Fruit fly (Drosophila melanogaster) whole organism, embryonic: Measurements from ENCODE around the gene stnB.

Source experiments
- B-H2 ChIP-seq: fragments of 200-800 bp; sonication (Bioruptor generic); optimal IDR thresholded peaks from 2 replicates; lab custom pipeline; 2018; ENCODE audit warnings: missing biosample characterization, mild to moderate bottlenecking, missing genetic modification characterization
- CG12391 ChIP-seq: fragments of 200-800 bp; sonication (Bioruptor generic); optimal IDR thresholded peaks from 3 replicates; lab custom pipeline; 2018; ENCODE audit warnings: missing biosample characterization, mild to moderate bottlenecking, missing genetic modification characterization, moderate library complexity
- CG14050 ChIP-seq: fragments of 200-800 bp; sonication (Bioruptor generic); IDR thresholded peaks from 3 replicates; pipeline ENCODE4 v1.3.6; 2022; ENCODE audit warnings: missing biosample characterization, missing genetic modification characterization
- CG17568 ChIP-seq: fragments of 200-800 bp; sonication (Bioruptor generic); optimal IDR thresholded peaks from 2 replicates; lab custom pipeline; 2018; ENCODE audit warnings: missing biosample characterization, mild to moderate bottlenecking, missing genetic modification characterization, moderate library complexity
- CG18262 ChIP-seq: fragments of 200-800 bp; optimal IDR thresholded peaks from 3 replicates; lab custom pipeline; 2019; ENCODE audit warnings: missing biosample characterization, mild to moderate bottlenecking, missing genetic modification characterization, moderate library complexity
- CG2199 ChIP-seq: fragments of 200-800 bp; sonication (Bioruptor generic); IDR thresholded peaks from 3 replicates; pipeline ENCODE4 v1.3.6; 2022; ENCODE audit warnings: missing biosample characterization, missing genetic modification characterization
- CG2678 ChIP-seq: fragments of 200-800 bp; sonication (Bioruptor generic); optimal IDR thresholded peaks from 3 replicates; lab custom pipeline; 2019; ENCODE audit warnings: missing biosample characterization, mild to moderate bottlenecking, missing genetic modification characterization, moderate library complexity
- CG32532 ChIP-seq: fragments of 200-800 bp; sonication (Bioruptor generic); IDR thresholded peaks from 2 replicates; pipeline ENCODE4 v1.3.6; 2022; ENCODE audit warnings: missing biosample characterization, missing genetic modification characterization
- CG32772 ChIP-seq: fragments of 200-800 bp; sonication (Bioruptor generic); IDR thresholded peaks from 2 replicates; pipeline ENCODE4 v1.3.6; 2022; ENCODE audit warnings: missing biosample characterization, missing genetic modification characterization
- CG6683 ChIP-seq: fragments of 200-800 bp; sonication (Bioruptor generic); optimal IDR thresholded peaks from 2 replicates; lab custom pipeline; 2017; ENCODE audit warnings: missing biosample characterization, mild to moderate bottlenecking, missing genetic modification characterization, missing genetic modification reagents
- CG6791 ChIP-seq: fragments of 200-800 bp; sonication (Bioruptor generic); IDR thresholded peaks from 3 replicates; pipeline ENCODE4 v1.3.6; 2022; ENCODE audit warnings: missing biosample characterization, missing genetic modification characterization; ENCODE audit not compliant: partially characterized antibody
- CG7357 ChIP-seq: fragments of 200-800 bp; sonication (Bioruptor generic); IDR thresholded peaks from 3 replicates; pipeline ENCODE4 v1.3.6; 2022; ENCODE audit warnings: missing biosample characterization, missing genetic modification characterization
- CG7372 ChIP-seq: fragments of 200-800 bp; sonication (Bioruptor generic); IDR thresholded peaks from 2 replicates; pipeline ENCODE4 v1.3.6; 2022; ENCODE audit warnings: missing biosample characterization, missing genetic modification characterization
- CG8290 ChIP-seq, 3 experiments: fragments of 200-800 bp; sonication (Bioruptor generic); optimal IDR thresholded peaks; 2 replicates each; lab custom pipeline; 2016 to 2019; ENCODE audit warnings: missing biosample characterization in 3 of 3, missing genetic modification characterization in 3 of 3, mild to moderate bottlenecking in 2 of 3, moderate library complexity in 1 of 3
- CG8478 ChIP-seq: fragments of >200 bp; optimal IDR thresholded peaks from 2 replicates; lab custom pipeline; 2018
- CG8924 ChIP-seq: fragments of 200-800 bp; optimal IDR thresholded peaks from 3 replicates; lab custom pipeline; 2019; ENCODE audit warnings: missing biosample characterization, mild to moderate bottlenecking, missing genetic modification characterization, moderate library complexity
- Chrac-16 ChIP-seq: fragments of 200-800 bp; sonication (Bioruptor generic); optimal IDR thresholded peaks from 3 replicates; lab custom pipeline; 2016; ENCODE audit warnings: missing biosample characterization, missing genetic modification characterization
- CoRest ChIP-seq: fragments of 200-800 bp; sonication (Bioruptor generic); optimal IDR thresholded peaks from 3 replicates; lab custom pipeline; 2018; ENCODE audit warnings: missing biosample characterization, mild to moderate bottlenecking, missing genetic modification characterization, moderate library complexity
- ERR ChIP-seq: fragments of 200-800 bp; sonication (Bioruptor generic); optimal IDR thresholded peaks from 2 replicates; lab custom pipeline; 2016; ENCODE audit warnings: missing biosample characterization, missing genetic modification characterization
- Fer1 ChIP-seq: fragments of 200-800 bp; sonication (Bioruptor generic); optimal IDR thresholded peaks from 2 replicates; lab custom pipeline; 2017; ENCODE audit warnings: missing biosample characterization, mild to moderate bottlenecking, missing genetic modification characterization
- H15 ChIP-seq: fragments of 200-800 bp; sonication (Bioruptor generic); IDR thresholded peaks from 3 replicates; pipeline ENCODE4 v1.3.6; 2022; ENCODE audit warnings: missing biosample characterization, missing genetic modification characterization
- Hand ChIP-seq: fragments of 200-800 bp; sonication (Bioruptor generic); optimal IDR thresholded peaks from 2 replicates; lab custom pipeline; 2017; ENCODE audit warnings: mild to moderate bottlenecking, missing biosample characterization, missing genetic modification reagents, missing genetic modification characterization
- Hr51 ChIP-seq, 2 experiments: fragments of 200-800 bp; sonication (Bioruptor generic); optimal IDR thresholded peaks; 2 replicates in 1 of 2; 3 replicates in 1 of 2; lab custom pipeline; 2016 to 2018; ENCODE audit warnings: missing biosample characterization in 2 of 2, missing genetic modification characterization in 2 of 2, mild to moderate bottlenecking in 1 of 2, moderate library complexity in 1 of 2
- NFAT ChIP-seq: fragments of 200-800 bp; sonication (Bioruptor generic); IDR thresholded peaks from 2 replicates; pipeline ENCODE4 v1.3.6; 2022; ENCODE audit warnings: missing biosample characterization, missing genetic modification characterization
- Nf-YC ChIP-seq: fragments of 200-800 bp; optimal IDR thresholded peaks from 3 replicates; lab custom pipeline; 2019; ENCODE audit warnings: missing biosample characterization, mild to moderate bottlenecking, missing genetic modification characterization, moderate library complexity
- Poxn ChIP-seq: fragments of 200-800 bp; sonication (Bioruptor generic); IDR thresholded peaks from 2 replicates; pipeline ENCODE4 v1.3.6; 2022; ENCODE audit warnings: missing biosample characterization, missing genetic modification characterization
- chif ChIP-seq, 2 experiments: fragments of 200-800 bp; sonication (Bioruptor generic); optimal IDR thresholded peaks; 3 replicates each; lab custom pipeline; 2016; ENCODE audit warnings: missing biosample characterization in 2 of 2, missing genetic modification characterization in 2 of 2
- chm ChIP-seq: fragments of 200-800 bp; sonication (Bioruptor generic); IDR thresholded peaks from 2 replicates; pipeline ENCODE4 v1.3.6; 2022; ENCODE audit warnings: missing biosample characterization, missing genetic modification characterization
- crol ChIP-seq: fragments of 200-800 bp; sonication (Bioruptor generic); IDR thresholded peaks from 2 replicates; pipeline ENCODE4 v1.3.6; 2022; ENCODE audit warnings: missing biosample characterization, missing genetic modification characterization
- ftz-f1 ChIP-seq: fragments of 200-800 bp; sonication (Bioruptor generic); optimal IDR thresholded peaks from 2 replicates; lab custom pipeline; 2016; ENCODE audit warnings: missing biosample characterization, missing genetic modification characterization
- fu2 ChIP-seq: fragments of 200-800 bp; sonication (Bioruptor generic); optimal IDR thresholded peaks from 2 replicates; lab custom pipeline; 2016; ENCODE audit warnings: missing biosample characterization, missing genetic modification characterization
- hbn ChIP-seq: fragments of 200-800 bp; sonication (Bioruptor generic); IDR thresholded peaks from 2 replicates; pipeline ENCODE4 v1.3.6; 2022; ENCODE audit warnings: missing biosample characterization, missing genetic modification characterization; ENCODE audit not compliant: partially characterized antibody
- hkb ChIP-seq, 2 experiments: fragments of 200-800 bp in 1 of 2; fragments of >200 bp in 1 of 2; sonication (Bioruptor generic) in 1 of 2; IDR thresholded peaks in 1 of 2; optimal IDR thresholded peaks in 1 of 2; 2 replicates each; pipeline versions ENCODE4 v1.3.6 to Lab custom; 2017 to 2022; ENCODE audit warnings: missing biosample characterization in 1 of 2, missing genetic modification characterization in 1 of 2
- lab ChIP-seq: fragments of 200-800 bp; sonication (Bioruptor generic); optimal IDR thresholded peaks from 3 replicates; lab custom pipeline; 2017; ENCODE audit warnings: missing biosample characterization, missing genetic modification characterization, mild to moderate bottlenecking, moderate library complexity, missing genetic modification reagents
- lilli ChIP-seq: fragments of 200-800 bp; sonication (Bioruptor generic); optimal IDR thresholded peaks from 3 replicates; lab custom pipeline; 2016; ENCODE audit warnings: missing biosample characterization, missing genetic modification characterization
- lmd ChIP-seq: fragments of 200-800 bp; sonication (Bioruptor generic); IDR thresholded peaks from 2 replicates; pipeline ENCODE4 v1.3.6; 2022; ENCODE audit warnings: missing biosample characterization, missing genetic modification characterization
- lola ChIP-seq, 3 experiments: fragments of >200 bp in 2 of 3; fragments of 200-800 bp in 1 of 3; sonication (Bioruptor generic) in 1 of 3; optimal IDR thresholded peaks; 2 replicates each; lab custom pipeline; 2017 to 2019; ENCODE audit warnings: missing biosample characterization in 3 of 3, missing genetic modification characterization in 3 of 3, mild to moderate bottlenecking in 1 of 3, moderate library complexity in 1 of 3
- nau ChIP-seq: fragments of 200-800 bp; sonication (Bioruptor generic); optimal IDR thresholded peaks from 3 replicates; lab custom pipeline; 2017; ENCODE audit warnings: missing biosample characterization, mild to moderate bottlenecking, missing genetic modification characterization, missing genetic modification reagents
- phol ChIP-seq: fragments of 200-800 bp; sonication (Bioruptor generic); optimal IDR thresholded peaks from 3 replicates; lab custom pipeline; 2018; ENCODE audit warnings: missing biosample characterization, mild to moderate bottlenecking, missing genetic modification characterization, moderate library complexity
- pita ChIP-seq: fragments of 200-800 bp; sonication (Bioruptor generic); optimal IDR thresholded peaks from 2 replicates; lab custom pipeline; 2017; ENCODE audit warnings: missing biosample characterization, mild to moderate bottlenecking, missing genetic modification characterization
- pzg ChIP-seq: fragments of 200-800 bp; sonication (Bioruptor generic); optimal IDR thresholded peaks from 3 replicates; lab custom pipeline; 2018; ENCODE audit warnings: missing biosample characterization, mild to moderate bottlenecking, missing genetic modification characterization, moderate library complexity
- row ChIP-seq: fragments of 200-800 bp; sonication (Bioruptor generic); IDR thresholded peaks from 3 replicates; pipeline ENCODE4 v1.3.6; 2022; ENCODE audit warnings: missing biosample characterization, missing genetic modification characterization
- sens ChIP-seq: fragments of 200-800 bp; sonication (Bioruptor generic); peaks from one replicate; lab custom pipeline; 2016; ENCODE audit warnings: missing biosample characterization, missing genetic modification characterization
- shn ChIP-seq: fragments of 200-800 bp; sonication (Bioruptor generic); optimal IDR thresholded peaks from 3 replicates; lab custom pipeline; 2016; ENCODE audit warnings: missing biosample characterization, missing genetic modification characterization
- slbo ChIP-seq: fragments of 200-800 bp; sonication (Bioruptor generic); IDR thresholded peaks from 2 replicates; pipeline ENCODE4 v1.3.6; 2022; ENCODE audit warnings: missing biosample characterization, missing genetic modification characterization
- so ChIP-seq: fragments of 200-800 bp; sonication (Bioruptor generic); IDR thresholded peaks from 3 replicates; pipeline ENCODE4 v1.3.6; 2022; ENCODE audit warnings: missing biosample characterization, missing genetic modification characterization
- stwl ChIP-seq: fragments of 200-800 bp; sonication (Bioruptor generic); optimal IDR thresholded peaks from 3 replicates; lab custom pipeline; 2018; ENCODE audit warnings: missing biosample characterization, mild to moderate bottlenecking, missing genetic modification characterization, moderate library complexity
- toy ChIP-seq: fragments of 200-800 bp; sonication (Bioruptor generic); IDR thresholded peaks from 2 replicates; pipeline ENCODE4 v1.3.6; 2022; ENCODE audit warnings: missing biosample characterization, missing genetic modification characterization
- unpg ChIP-seq: fragments of 200-800 bp; sonication (Bioruptor generic); optimal IDR thresholded peaks from 3 replicates; lab custom pipeline; 2018; ENCODE audit warnings: missing biosample characterization, mild to moderate bottlenecking, missing genetic modification characterization, moderate library complexity
- wor ChIP-seq: fragments of 200-800 bp; sonication (Bioruptor generic); IDR thresholded peaks from 2 replicates; pipeline ENCODE4 v1.3.6; 2022; ENCODE audit warnings: missing biosample characterization, missing genetic modification characterization

The stnB gene

DNA sequence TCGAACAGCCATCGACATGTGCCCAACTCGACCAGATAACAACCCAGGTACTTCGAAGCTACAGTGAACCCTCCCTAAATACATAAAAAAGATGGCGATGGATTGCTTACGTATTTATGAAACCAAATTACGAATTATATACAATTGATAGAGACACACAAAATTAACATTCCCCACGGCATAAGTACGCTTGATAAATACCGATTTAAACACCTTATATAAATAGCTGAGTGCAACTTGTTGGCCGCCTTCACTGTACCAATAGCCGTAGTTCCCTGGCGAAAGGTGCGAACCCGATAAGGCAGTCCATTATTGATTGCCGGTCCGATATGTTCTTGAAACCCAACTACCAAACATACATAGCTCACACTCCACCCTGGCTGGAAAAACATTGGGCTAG is 6.2 kb upstream of the stnB start (continued):
- no peak for TF ChIP-seq CG6791 (GFP tag; lab: Robert Waterston, UW)
- TF ChIP-seq CG17568 (GFP tag; lab: Kevin White, UChicago), result no peak
- TF ChIP-seq shn, result peak; percentile 12
- no peak for TF ChIP-seq pita (GFP tag; lab: Kevin White, UChicago)
- no peak for TF ChIP-seq CG8290 (GFP tag; optimal IDR thresholded peaks at IDR 0.05; lab: Kevin White, UChicago)
- peak in 1 of 2 experiments; percentile 29 for TF ChIP-seq CG8290 (tag; optimal IDR thresholded peaks at IDR 0.05; lab: Kevin White, UChicago)
- TF ChIP-seq CG2678 (tag; lab: Kevin White, UChicago), result peak; percentile 54
- TF ChIP-seq CG7372, result no peak
- peak; percentile 26; the same call in 1 of the 2 replicates for TF ChIP-seq wor (GFP tag; lab: Robert Waterston, UW)
- peak; percentile 55 for TF ChIP-seq slbo (GFP tag; lab: Robert Waterston, UW)
- TF ChIP-seq lilli (GFP tag; lab: Kevin White, UChicago), result peak; percentile 28
- peak; percentile 56 for TF ChIP-seq Fer1 (GFP tag; lab: Kevin White, UChicago)
- TF ChIP-seq row, result peak; percentile 86
- TF ChIP-seq Hand (GFP tag; lab: Kevin White, UChicago), result no peak
- TF ChIP-seq Hr51 (GFP tag; optimal IDR thresholded peaks at IDR 0.05; lab: Kevin White, UChicago), result peak in 1 of 2 experiments; percentile 26
- no peak for TF ChIP-seq hkb (optimal IDR thresholded peaks at IDR 0.05; lab: Kevin White, UChicago)
- TF ChIP-seq hkb (GFP tag; IDR thresholded peaks at IDR 0.05; lab: Robert Waterston, UW), result 0 out of 2 replicates have a peak, but pooled peaks have one; percentile 35
- TF ChIP-seq CG6683 (GFP tag; lab: Kevin White, UChicago), result no peak
- no peak for TF ChIP-seq so
- peak; percentile 29 for TF ChIP-seq unpg (GFP tag; lab: Kevin White, UChicago)
- TF ChIP-seq CG12391, result peak; percentile 11
- TF ChIP-seq sens, result peak; percentile 28
- no peak for TF ChIP-seq toy (GFP tag; lab: Robert Waterston, UW)
- TF ChIP-seq lab, result peak; percentile 71
- 0 out of 3 replicates have a peak, but pooled peaks have one; percentile 55 for TF ChIP-seq CG2199 (GFP tag; lab: Robert Waterston, UW)
- no peak for TF ChIP-seq chm
- peak; percentile 41; the same call in 1 of the 3 replicates for TF ChIP-seq CG7357 (GFP tag; lab: Robert Waterston, UW)
- TF ChIP-seq Nf-YC (tag; lab: Kevin White, UChicago), result peak; percentile 4
- TF ChIP-seq CG14050 (GFP tag; lab: Robert Waterston, UW), result no peak
- TF ChIP-seq NFAT (GFP tag; lab: Robert Waterston, UW), result 0 out of 2 replicates have a peak, but pooled peaks have one; percentile 10
- no peak for TF ChIP-seq ftz-f1 (GFP tag; lab: Kevin White, UChicago)
- TF ChIP-seq CG32772 (GFP tag; lab: Robert Waterston, UW), result no peak
- TF ChIP-seq Poxn (GFP tag; lab: Robert Waterston, UW), result no peak
- TF ChIP-seq phol (tag; lab: Kevin White, UChicago), result peak; percentile 28
- no peak for TF ChIP-seq crol (GFP tag; lab: Robert Waterston, UW)
- TF ChIP-seq CG8478 (lab: Kevin White, UChicago), result no peak
- peak; percentile 25 for TF ChIP-seq fu2 (GFP tag; lab: Kevin White, UChicago)
- peak; percentile 5 for TF ChIP-seq Chrac-16
- no peak for TF ChIP-seq ERR (GFP tag; lab: Kevin White, UChicago)
- no peak; the same call in 1 of the 2 replicates for TF ChIP-seq lmd (GFP tag; lab: Robert Waterston, UW)
- no peak for TF ChIP-seq nau (GFP tag; lab: Kevin White, UChicago)
- TF ChIP-seq H15 (GFP tag; lab: Robert Waterston, UW), result no peak
- peak; percentile 9 for TF ChIP-seq CG8924
- TF ChIP-seq CG18262 (tag; lab: Kevin White, UChicago), result no peak
- TF ChIP-seq pzg (GFP tag; lab: Kevin White, UChicago), result no peak
- no peak for TF ChIP-seq lola (GFP tag; optimal IDR thresholded peaks at IDR 0.05; lab: Kevin White, UChicago)
- TF ChIP-seq hbn (GFP tag; lab: Robert Waterston, UW), result no peak
- TF ChIP-seq CG32532, result peak; percentile 66
- TF ChIP-seq stwl (tag; lab: Kevin White, UChicago), result no peak
- peak; percentile 16 for TF ChIP-seq B-H2 (GFP tag; lab: Kevin White, UChicago)
- peak in 1 of 2 experiments; percentile 7 for TF ChIP-seq chif (GFP tag; optimal IDR thresholded peaks at IDR 0.05; lab: Kevin White, UChicago)
- peak; percentile 40 for TF ChIP-seq CoRest (tag; lab: Kevin White, UChicago)
